Fruit fly (Drosophila melanogaster) whole organism, pupa: ENCODE results near the gene MED15.

Experiments used
- CG10348 ChIP-seq: fragments of 200-800 bp; sonication (Bioruptor generic); IDR thresholded peaks from 2 replicates; pipeline ENCODE4 v1.3.6; 2022; ENCODE audit warnings: missing biosample characterization, missing genetic modification characterization
- CG12605 ChIP-seq: fragments of 200-800 bp; sonication (Bioruptor generic); IDR thresholded peaks from 2 replicates; pipeline ENCODE4 v1.3.6; 2022; ENCODE audit warnings: missing biosample characterization, missing genetic modification characterization
- CG13204 ChIP-seq: fragments of 200-800 bp; sonication (Bioruptor generic); optimal IDR thresholded peaks from 2 replicates; lab custom pipeline; 2018; ENCODE audit warnings: missing biosample characterization, mild to moderate bottlenecking, missing genetic modification characterization, moderate library complexity
- CG14655 ChIP-seq: fragments of 200-800 bp; sonication (Bioruptor generic); optimal IDR thresholded peaks from 3 replicates; lab custom pipeline; 2017; ENCODE audit warnings: mild to moderate bottlenecking, missing biosample characterization, missing genetic modification reagents, missing genetic modification characterization
- CG15710 ChIP-seq: fragments of 200-800 bp; sonication (Bioruptor generic); optimal IDR thresholded peaks from 2 replicates; lab custom pipeline; 2018; ENCODE audit warnings: missing biosample characterization, mild to moderate bottlenecking, missing genetic modification characterization, moderate library complexity
- CG17806 ChIP-seq: fragments of 200-800 bp; sonication (Bioruptor generic); optimal IDR thresholded peaks from 2 replicates; lab custom pipeline; 2018; ENCODE audit warnings: missing biosample characterization, mild to moderate bottlenecking, missing genetic modification characterization, moderate library complexity
- CG32121 ChIP-seq: fragments of 200-800 bp; sonication (Bioruptor generic); IDR thresholded peaks from 2 replicates; pipeline ENCODE4 v1.3.6; 2022; ENCODE audit warnings: missing biosample characterization, missing genetic modification characterization
- CG34367 ChIP-seq: fragments of 200-800 bp; sonication (Bioruptor generic); optimal IDR thresholded peaks from 2 replicates; lab custom pipeline; 2018; ENCODE audit warnings: missing biosample characterization, mild to moderate bottlenecking, missing genetic modification characterization
- CG4496 ChIP-seq: fragments of 200-800 bp; sonication (Bioruptor generic); IDR thresholded peaks from 3 replicates; pipeline ENCODE4 v1.3.6; 2022; ENCODE audit warnings: missing biosample characterization, missing genetic modification characterization
- CG8159 ChIP-seq: fragments of 200-800 bp; sonication (Bioruptor generic); optimal IDR thresholded peaks from 3 replicates; lab custom pipeline; 2018; ENCODE audit warnings: missing biosample characterization, mild to moderate bottlenecking, missing genetic modification characterization, moderate library complexity
- CG8301 ChIP-seq: fragments of 200-800 bp; sonication (Bioruptor generic); optimal IDR thresholded peaks from 2 replicates; lab custom pipeline; 2018; ENCODE audit warnings: missing biosample characterization, mild to moderate bottlenecking, missing genetic modification characterization
- CG9948 ChIP-seq: fragments of 200-800 bp; sonication (Bioruptor generic); optimal IDR thresholded peaks from 2 replicates; lab custom pipeline; 2018; ENCODE audit warnings: missing biosample characterization, mild to moderate bottlenecking, missing genetic modification characterization, moderate library complexity
- D1 ChIP-seq: fragments of 200-800 bp; sonication (Bioruptor generic); optimal IDR thresholded peaks from 2 replicates; lab custom pipeline; 2018; ENCODE audit warnings: missing biosample characterization, mild to moderate bottlenecking, missing genetic modification characterization, moderate library complexity
- EcR ChIP-seq: fragments of 200-800 bp; sonication (Bioruptor generic); optimal IDR thresholded peaks from 3 replicates; lab custom pipeline; 2019; ENCODE audit warnings: missing biosample characterization, missing genetic modification characterization, mild to moderate bottlenecking, moderate library complexity, missing genetic modification reagents
- Ets98B ChIP-seq: fragments of 200-800 bp; sonication (Bioruptor generic); IDR thresholded peaks from 2 replicates; pipeline ENCODE4 v1.3.6; 2022; ENCODE audit warnings: missing biosample characterization, missing genetic modification characterization
- Pif1A ChIP-seq: fragments of 200-800 bp; sonication (Bioruptor generic); optimal IDR thresholded peaks from 3 replicates; lab custom pipeline; 2016; ENCODE audit warnings: missing biosample characterization, missing genetic modification characterization
- Pif1B ChIP-seq: fragments of 200-800 bp; sonication (Bioruptor generic); optimal IDR thresholded peaks from 3 replicates; lab custom pipeline; 2016; ENCODE audit warnings: missing biosample characterization, missing genetic modification characterization
- Snoo ChIP-seq: fragments of 200-800 bp; sonication (Bioruptor generic); optimal IDR thresholded peaks from 3 replicates; lab custom pipeline; 2017; ENCODE audit warnings: missing biosample characterization, mild to moderate bottlenecking, missing genetic modification characterization, inconsistent platforms
- fd96Ca ChIP-seq: fragments of 200-800 bp; sonication (Bioruptor generic); IDR thresholded peaks from 3 replicates; pipeline ENCODE4 v1.3.6; 2022; ENCODE audit warnings: missing biosample characterization, missing genetic modification characterization
- gl ChIP-seq: fragments of 200-800 bp; sonication (Bioruptor generic); optimal IDR thresholded peaks from 2 replicates; lab custom pipeline; 2018; ENCODE audit warnings: missing biosample characterization, mild to moderate bottlenecking, missing genetic modification characterization
- rn ChIP-seq: fragments of 200-800 bp; sonication (Bioruptor generic); IDR thresholded peaks from 2 replicates; pipeline ENCODE4 v1.3.6; 2022; ENCODE audit warnings: missing biosample characterization, missing genetic modification characterization

Gene MED15

dm6 chr2L:478173-478572 lies 5.4 kb downstream of the MED15 start:
- TF ChIP-seq CG34367 (no peak), EcR (GFP tag; lab: Kevin White, UChicago) (peak; percentile 84)

- TF ChIP-seq gl (peak; percentile 100), CG13204 (GFP tag; lab: Kevin White, UChicago) (peak; percentile 99), Pif1A (GFP tag; lab: Kevin White, UChicago) (peak; percentile 98), CG14655 (GFP tag; lab: Kevin White, UChicago) (peak; percentile 97), CG32121 (GFP tag; lab: Robert Waterston, UW) (no peak), EcR (GFP tag; lab: Kevin White, UChicago) (peak; percentile 35), rn (GFP tag; lab: Robert Waterston, UW) (no peak), CG9948 (peak; percentile 82), CG34367 (peak; percentile 94), CG12605 (GFP tag; lab: Robert Waterston, UW) (no peak), Snoo (tag; lab: Kevin White, UChicago) (peak; percentile 91), Ets98B (GFP tag; lab: Robert Waterston, UW) (no peak), CG15710 (tag; lab: Kevin White, UChicago) (peak; percentile 83), D1 (tag; lab: Kevin White, UChicago) (no peak), CG8159 (tag; lab: Kevin White, UChicago) (peak; percentile 88), Pif1B (GFP tag; lab: Kevin White, UChicago) (peak; percentile 97), CG17806 (tag; lab: Kevin White, UChicago) (peak; percentile 89), CG4496 (GFP tag; lab: Robert Waterston, UW) (no peak), CG8301 (tag; lab: Kevin White, UChicago) (peak; percentile 95), fd96Ca (GFP tag; lab: Robert Waterston, UW) (no peak), CG10348 (GFP tag; lab: Robert Waterston, UW) (no peak)
These were observed 6.1 kb downstream of the MED15 start for dm6 chr2L:478749-479482.

dm6 chr2L:479483-480195 lies 6.8 kb downstream of the MED15 start, which contains the start of gene cbt:
Gene cbt, minus strand, starts transcription at chr2L:479688.
- TF ChIP-seq Pif1A (GFP tag; lab: Kevin White, UChicago) (peak; percentile 99), CG10348 (GFP tag; lab: Robert Waterston, UW) (no peak), fd96Ca (GFP tag; lab: Robert Waterston, UW) (no peak), CG4496 (GFP tag; lab: Robert Waterston, UW) (no peak), Ets98B (GFP tag; lab: Robert Waterston, UW) (no peak), CG9948 (peak; percentile 99), EcR (GFP tag; lab: Kevin White, UChicago) (peak; percentile 94), CG13204 (GFP tag; lab: Kevin White, UChicago) (peak; percentile 95), CG8159 (tag; lab: Kevin White, UChicago) (peak; percentile 99), Pif1B (GFP tag; lab: Kevin White, UChicago) (peak; percentile 98), CG32121 (GFP tag; lab: Robert Waterston, UW) (no peak), CG8301 (tag; lab: Kevin White, UChicago) (peak; percentile 99), CG12605 (GFP tag; lab: Robert Waterston, UW) (no peak), Snoo (tag; lab: Kevin White, UChicago) (peak; percentile 96), D1 (tag; lab: Kevin White, UChicago) (peak; percentile 98), CG34367 (peak; percentile 98), CG15710 (tag; lab: Kevin White, UChicago) (peak; percentile 98), CG17806 (tag; lab: Kevin White, UChicago) (peak; percentile 98), CG14655 (GFP tag; lab: Kevin White, UChicago) (peak; percentile 99), gl (peak; percentile 95), rn (GFP tag; lab: Robert Waterston, UW) (no peak)

- TF ChIP-seq CG34367 (no peak), Ets98B (GFP tag; lab: Robert Waterston, UW) (no peak), CG17806 (tag; lab: Kevin White, UChicago) (no peak), gl (no peak), CG32121 (GFP tag; lab: Robert Waterston, UW) (no peak), Pif1A (GFP tag; lab: Kevin White, UChicago) (no peak), CG8301 (tag; lab: Kevin White, UChicago) (no peak), CG8159 (tag; lab: Kevin White, UChicago) (no peak), CG12605 (GFP tag; lab: Robert Waterston, UW) (no peak), EcR (GFP tag; lab: Kevin White, UChicago) (no peak), Snoo (tag; lab: Kevin White, UChicago) (no peak), CG4496 (GFP tag; lab: Robert Waterston, UW) (no peak), Pif1B (GFP tag; lab: Kevin White, UChicago) (no peak), CG10348 (GFP tag; lab: Robert Waterston, UW) (no peak), CG15710 (tag; lab: Kevin White, UChicago) (no peak), CG9948 (no peak), rn (GFP tag; lab: Robert Waterston, UW) (no peak), fd96Ca (GFP tag; lab: Robert Waterston, UW) (no peak), CG14655 (GFP tag; lab: Kevin White, UChicago) (no peak)
These were observed 7.3 kb downstream of the MED15 start for dm6 chr2L:480196-480511.
